Fruit fly (Drosophila melanogaster) whole organism, wandering third instar larva: ENCODE data around the gene Kua.

Experiments
- Abd-B ChIP-seq: fragments of >200 bp; optimal IDR thresholded peaks from 2 replicates; lab custom pipeline; 2017; ENCODE audit warnings: missing biosample characterization, missing genetic modification characterization
- CG32264 ChIP-seq: fragments of 200-800 bp; sonication (Bioruptor generic); optimal IDR thresholded peaks from 2 replicates; lab custom pipeline; 2016; ENCODE audit warnings: missing biosample characterization, missing genetic modification characterization
- CG9705 ChIP-seq: fragments of 200-800 bp; sonication (Bioruptor generic); optimal IDR thresholded peaks from 2 replicates; lab custom pipeline; 2018; ENCODE audit warnings: missing biosample characterization, mild to moderate bottlenecking, missing genetic modification characterization
- CrebA ChIP-seq: fragments of 200-800 bp; sonication (Bioruptor generic); optimal IDR thresholded peaks from 2 replicates; lab custom pipeline; 2016; ENCODE audit warnings: missing biosample characterization, mild to moderate bottlenecking, missing genetic modification characterization, borderline replicate concordance
- Dfd ChIP-seq: fragments of >200 bp; optimal IDR thresholded peaks from 2 replicates; lab custom pipeline; 2017; ENCODE audit warnings: missing biosample characterization, missing genetic modification characterization
- Dif ChIP-seq: fragments of 200-275, 200-300 bp; sonication (Bioruptor generic); optimal IDR thresholded peaks from 2 replicates; lab custom pipeline; 2018; ENCODE audit warnings: missing biosample characterization, missing genetic modification characterization; ENCODE audit not compliant: partially characterized antibody
- GATAd ChIP-seq: sonication (Bioruptor generic); optimal IDR thresholded peaks from 2 replicates; lab custom pipeline; 2016; ENCODE audit warnings: missing biosample characterization, missing genetic modification characterization
- HLH106 ChIP-seq: fragments of 200-800 bp; optimal IDR thresholded peaks from 3 replicates; lab custom pipeline; 2019; ENCODE audit warnings: missing biosample characterization, mild to moderate bottlenecking, missing genetic modification characterization, moderate library complexity
- Hnf4 ChIP-seq: fragments of 200-800 bp; sonication (Bioruptor generic); optimal IDR thresholded peaks from 2 replicates; lab custom pipeline; 2016; ENCODE audit warnings: missing biosample characterization, mild to moderate bottlenecking, missing genetic modification characterization
- Hr78 ChIP-seq: fragments of >200 bp; optimal IDR thresholded peaks from 2 replicates; lab custom pipeline; 2017; ENCODE audit warnings: missing biosample characterization, missing genetic modification characterization
- Mio ChIP-seq: sonication (Bioruptor generic); optimal IDR thresholded peaks from 2 replicates; lab custom pipeline; 2016; ENCODE audit warnings: missing biosample characterization, missing genetic modification characterization
- Myc ChIP-seq: fragments of >200 bp; optimal IDR thresholded peaks from 2 replicates; lab custom pipeline; 2017
- N ChIP-seq: fragments of >200 bp; optimal IDR thresholded peaks from 2 replicates; lab custom pipeline; 2018; ENCODE audit warnings: missing biosample characterization, missing external identifiers, missing genetic modification characterization
- Rel ChIP-seq, 2 experiments: fragments of 200-800 bp; sonication (Bioruptor generic) in 1 of 2; optimal IDR thresholded peaks; 2 replicates in 1 of 2; 3 replicates in 1 of 2; lab custom pipeline; 2016 to 2019; ENCODE audit warnings: mild to moderate bottlenecking in 2 of 2, missing biosample characterization in 2 of 2, missing genetic modification characterization in 2 of 2, moderate library complexity in 1 of 2
- Sp1 ChIP-seq: fragments of 200-800 bp; sonication (Bioruptor generic); optimal IDR thresholded peaks from 3 replicates; lab custom pipeline; 2019; ENCODE audit warnings: missing biosample characterization, mild to moderate bottlenecking, missing genetic modification characterization, moderate library complexity
- br ChIP-seq: fragments of 200-800 bp; sonication (Bioruptor generic); optimal IDR thresholded peaks from 2 replicates; lab custom pipeline; 2016; ENCODE audit warnings: missing biosample characterization, missing genetic modification characterization
- brk ChIP-seq: fragments of 200-800 bp; sonication (Bioruptor generic); optimal IDR thresholded peaks from 2 replicates; lab custom pipeline; 2016; ENCODE audit warnings: missing biosample characterization, mild to moderate bottlenecking, missing genetic modification characterization
- dl ChIP-seq, 2 experiments: fragments of 175-275, 200-275 bp in 1 of 2; fragments of 200-275 bp in 1 of 2; sonication (Bioruptor generic); optimal IDR thresholded peaks; lab custom pipeline; 2018; ENCODE audit warnings: mild to moderate bottlenecking in 2 of 2, missing biosample characterization in 2 of 2, missing genetic modification characterization in 2 of 2, moderate library complexity in 2 of 2; ENCODE audit not compliant: partially characterized antibody in 2 of 2, insufficient read depth in 1 of 2
- dmrt93B ChIP-seq: fragments of 200-800 bp; sonication (Bioruptor generic); optimal IDR thresholded peaks from 2 replicates; lab custom pipeline; 2018; ENCODE audit warnings: missing biosample characterization, mild to moderate bottlenecking, missing genetic modification characterization
- ey ChIP-seq: fragments of 200-800 bp; sonication (Bioruptor generic); optimal IDR thresholded peaks from 2 replicates; lab custom pipeline; 2016; ENCODE audit warnings: missing biosample characterization, missing genetic modification characterization
- foxo ChIP-seq, 2 experiments: fragments of 200-800 bp; sonication (Bioruptor generic); optimal IDR thresholded peaks; 2 replicates in 1 of 2; 3 replicates in 1 of 2; lab custom pipeline; 2016 to 2017; ENCODE audit warnings: missing biosample characterization in 2 of 2, missing genetic modification characterization in 2 of 2
- fru ChIP-seq: fragments of 200-800 bp; sonication (Bioruptor generic); optimal IDR thresholded peaks from 3 replicates; lab custom pipeline; 2016; ENCODE audit warnings: missing biosample characterization, mild to moderate bottlenecking, missing genetic modification characterization
- jim ChIP-seq: fragments of 175-275, 200-325 bp; sonication (Bioruptor generic); optimal IDR thresholded peaks from 2 replicates; lab custom pipeline; 2016; ENCODE audit warnings: missing biosample characterization, mild to moderate bottlenecking, missing genetic modification characterization
- lola ChIP-seq: fragments of >200 bp; optimal IDR thresholded peaks from 2 replicates; lab custom pipeline; 2017; ENCODE audit warnings: missing biosample characterization, missing genetic modification characterization
- pan ChIP-seq: fragments of >200 bp; optimal IDR thresholded peaks from 2 replicates; lab custom pipeline; 2017
- rgr ChIP-seq: fragments of 200-800 bp; sonication (Bioruptor generic); optimal IDR thresholded peaks from 3 replicates; lab custom pipeline; 2016; ENCODE audit warnings: missing biosample characterization, mild to moderate bottlenecking, missing genetic modification characterization
- sage ChIP-seq: fragments of 200-800 bp; sonication (Bioruptor generic); optimal IDR thresholded peaks from 2 replicates; lab custom pipeline; 2016; ENCODE audit warnings: missing biosample characterization, mild to moderate bottlenecking, missing genetic modification characterization
- sv ChIP-seq: fragments of 200-800 bp; sonication (Bioruptor generic); optimal IDR thresholded peaks from 3 replicates; lab custom pipeline; 2016; ENCODE audit warnings: missing biosample characterization, missing genetic modification characterization
- tai ChIP-seq: sonication (Bioruptor generic); optimal IDR thresholded peaks from 2 replicates; lab custom pipeline; 2016; ENCODE audit warnings: missing biosample characterization, missing genetic modification characterization
- usp ChIP-seq: fragments of >200 bp; optimal IDR thresholded peaks from 2 replicates; lab custom pipeline; 2017; ENCODE audit warnings: missing biosample characterization, missing genetic modification characterization

Gene Kua

DNA sequence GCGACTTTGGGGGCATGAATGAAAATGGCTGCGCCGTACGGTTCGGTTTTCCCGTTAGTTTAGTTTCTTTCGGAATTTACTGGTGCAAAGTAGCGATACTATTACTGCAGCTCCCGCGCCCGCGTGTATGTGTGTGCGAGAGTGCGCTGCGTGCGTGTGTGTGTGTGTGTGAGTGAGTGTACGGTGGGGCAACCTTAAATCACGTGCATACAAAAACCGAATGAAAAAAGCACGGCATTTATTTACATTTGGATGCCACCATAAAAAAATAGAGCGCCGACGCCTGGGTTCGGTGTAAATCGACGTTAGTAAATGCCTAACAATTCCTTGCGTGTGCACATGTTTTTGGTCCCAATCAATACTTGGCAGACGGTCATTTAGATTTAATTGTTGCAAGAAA is 392 bp downstream of the Kua start:
- TF ChIP-seq Abd-B (GFP tag; lab: Kevin White, UChicago) (no peak), Dfd (GFP tag; lab: Kevin White, UChicago) (peak; percentile 3)

DNA sequence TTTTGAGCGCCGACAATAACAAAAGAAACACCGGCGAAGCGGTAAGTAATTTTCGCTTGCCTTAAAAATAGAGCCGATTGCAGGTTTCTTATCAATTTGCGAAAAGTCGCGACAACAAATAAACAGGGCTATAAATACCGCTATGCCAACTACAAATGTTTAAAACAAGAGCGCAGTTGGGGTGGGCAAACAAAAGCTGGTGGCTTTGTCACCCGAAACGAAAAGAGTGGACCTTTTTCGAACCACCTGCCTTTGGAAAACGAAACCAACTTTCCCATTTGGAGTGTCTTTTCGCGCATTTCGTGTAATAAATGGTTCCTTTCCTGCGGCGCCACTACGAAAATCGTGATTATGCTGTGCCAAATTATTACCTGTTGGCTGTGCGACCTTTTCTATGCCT is 813 bp downstream of the Kua start:
- peak; percentile 68 for TF ChIP-seq Dif (GFP tag; lab: Kevin White, UChicago)
- TF ChIP-seq sage, result no peak

DNA sequence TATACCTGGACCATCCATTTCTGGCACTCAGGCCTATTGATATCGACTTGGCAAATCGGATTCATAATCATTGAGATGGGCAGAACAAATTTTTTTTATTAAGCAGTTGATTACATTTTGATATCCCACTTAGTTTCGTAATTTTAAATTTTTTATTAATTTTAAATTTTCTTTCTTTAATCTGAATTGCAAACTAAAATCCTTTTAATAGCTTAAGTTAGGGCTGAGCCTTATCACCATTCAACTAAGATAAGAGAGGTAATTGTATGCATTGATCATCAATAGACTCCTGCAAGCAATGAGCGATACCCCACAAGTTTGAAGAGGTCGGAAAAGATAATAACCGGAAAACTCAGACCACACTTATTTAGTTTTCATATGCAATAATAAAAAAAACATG is 6.7 kb downstream of the Kua start, which contains the start of gene CG13970:
Gene CG13970 (minus strand): TSS at position 101 of the 400 bp plus-strand sequence.
- TF ChIP-seq Mio, result no peak
- no peak for TF ChIP-seq jim (GFP tag; lab: Kevin White, UChicago)
- TF ChIP-seq CG9705 (GFP tag; lab: Kevin White, UChicago), result no peak
- TF ChIP-seq HLH106 (tag; lab: Kevin White, UChicago), result no peak
- TF ChIP-seq Hr78, result no peak
- TF ChIP-seq pan, result no peak
- no peak for TF ChIP-seq Myc
- TF ChIP-seq Dif (GFP tag; lab: Kevin White, UChicago), result no peak
- TF ChIP-seq fru (GFP tag; lab: Kevin White, UChicago), result no peak
- no peak for TF ChIP-seq ey (GFP tag; lab: Kevin White, UChicago)
- TF ChIP-seq dl (GFP tag; optimal IDR thresholded peaks at IDR 0.05; lab: Kevin White, UChicago; ENCODE audit: insufficient read depth in 1 of 2, partially characterized antibody in 2 of 2), result no peak
- no peak for TF ChIP-seq foxo (GFP tag; optimal IDR thresholded peaks at IDR 0.05; lab: Kevin White, UChicago)

DNA sequence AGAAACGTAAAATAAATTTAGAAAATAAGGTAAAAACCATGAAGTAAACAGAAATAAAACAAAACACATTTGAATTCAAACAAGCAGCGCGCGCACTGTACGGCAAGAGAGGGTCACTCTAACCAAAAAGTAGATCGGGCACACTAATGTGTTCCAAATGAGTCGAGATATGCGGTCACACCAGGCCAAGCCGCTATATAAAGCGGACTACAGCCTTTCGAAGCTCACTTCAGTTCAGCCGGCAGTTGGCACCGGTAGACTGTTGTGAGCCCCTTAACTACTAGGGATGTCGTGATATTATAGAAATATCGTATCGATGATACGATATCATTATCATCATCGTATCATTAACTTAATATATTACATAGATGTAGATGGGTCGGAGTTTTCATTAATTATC is 7.1 kb downstream of the Kua start:
- TF ChIP-seq Hnf4, result peak; percentile 7
- no peak for TF ChIP-seq dmrt93B (GFP tag; lab: Kevin White, UChicago)
- no peak for TF ChIP-seq HLH106 (tag; lab: Kevin White, UChicago)
- no peak for TF ChIP-seq sv (GFP tag; lab: Kevin White, UChicago)
- TF ChIP-seq N (GFP tag; lab: Kevin White, UChicago), result no peak

DNA sequence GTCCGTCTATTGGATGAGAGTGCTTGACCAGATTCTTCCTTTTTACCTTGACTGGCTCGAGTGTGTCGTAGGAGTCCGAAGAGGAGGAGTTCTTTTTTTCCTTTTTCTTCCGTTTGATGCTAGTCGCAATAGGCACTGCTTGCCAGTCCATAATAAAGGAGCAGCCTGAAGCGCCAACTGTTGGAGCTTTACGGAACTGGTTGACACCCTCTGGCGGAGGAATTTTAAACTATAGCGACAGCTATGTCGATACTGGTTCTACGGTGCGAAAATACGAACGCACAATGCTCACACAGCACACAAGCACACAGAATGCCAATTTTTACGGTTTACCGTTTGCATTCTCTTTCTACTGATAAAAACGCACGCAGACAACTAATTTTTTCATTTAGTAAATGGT is 9.2 kb downstream of the Kua start:
- TF ChIP-seq CrebA (GFP tag; lab: Kevin White, UChicago) (no peak), HLH106 (tag; lab: Kevin White, UChicago) (peak; percentile 19), foxo (GFP tag; optimal IDR thresholded peaks at IDR 0.05; lab: Kevin White, UChicago) (peak in 1 of 2 experiments; percentile 26), Abd-B (GFP tag; lab: Kevin White, UChicago) (no peak), Hnf4 (no peak), Rel (GFP tag; optimal IDR thresholded peaks at IDR 0.05; lab: Kevin White, UChicago) (no peak), Rel (tag; optimal IDR thresholded peaks at IDR 0.05; lab: Kevin White, UChicago) (no peak), N (GFP tag; lab: Kevin White, UChicago) (no peak), CG9705 (GFP tag; lab: Kevin White, UChicago) (no peak), Myc (peak; percentile 50), Sp1 (GFP tag; lab: Kevin White, UChicago) (no peak)

DNA sequence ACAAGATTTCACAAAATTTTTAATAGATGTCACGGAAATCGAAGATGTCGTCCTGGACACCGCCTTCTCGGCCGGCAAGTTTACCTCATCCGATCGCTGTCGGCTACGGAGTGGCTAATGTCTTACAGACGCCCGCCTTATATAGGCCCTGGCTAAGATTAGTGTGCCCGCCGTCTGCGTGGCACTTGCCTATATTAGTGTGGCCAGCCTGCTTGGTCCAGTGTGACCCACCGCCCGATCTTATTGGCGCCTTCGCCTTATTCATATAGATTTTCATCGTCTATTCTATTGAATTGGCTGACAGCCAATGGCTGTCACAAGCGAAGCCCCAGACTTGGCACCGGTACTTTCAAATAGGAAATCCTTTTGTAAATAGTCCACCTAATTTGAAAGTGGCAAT is 18.5 kb downstream of the Kua start:
- TF ChIP-seq lola (GFP tag; lab: Kevin White, UChicago) (no peak), usp (GFP tag; lab: Kevin White, UChicago) (no peak), br (GFP tag; lab: Kevin White, UChicago) (no peak), brk (GFP tag; lab: Kevin White, UChicago) (no peak), Hr78 (no peak), GATAd (no peak), dmrt93B (GFP tag; lab: Kevin White, UChicago) (no peak), pan (no peak), Mio (no peak), foxo (GFP tag; optimal IDR thresholded peaks at IDR 0.05; lab: Kevin White, UChicago) (no peak), HLH106 (tag; lab: Kevin White, UChicago) (no peak), CG32264 (GFP tag; lab: Kevin White, UChicago) (no peak), ey (GFP tag; lab: Kevin White, UChicago) (no peak), Dif (GFP tag; lab: Kevin White, UChicago) (no peak), CrebA (GFP tag; lab: Kevin White, UChicago) (no peak), tai (no peak), Hnf4 (no peak), dl (GFP tag; optimal IDR thresholded peaks at IDR 0.05; lab: Kevin White, UChicago; ENCODE audit: insufficient read depth in 1 of 2, partially characterized antibody in 2 of 2) (no peak), rgr (GFP tag; lab: Kevin White, UChicago) (no peak), Myc (no peak)
